Worm (Caenorhabditis elegans) whole organism, L3 larva: ENCODE results near the gene R52.6.
"Not testable (repeated sequence)": the region's sequence is repeated elsewhere in the genome, so short reads cannot be mapped to it uniquely, and the experiment has no call there.

Experiments
- R02D3.7 ChIP-seq: fragments of 150-350 bp; optimal IDR thresholded peaks from 2 replicates; lab custom pipeline; 2014; ENCODE audit warnings: missing biosample characterization, missing genetic modification characterization
- aly-2 ChIP-seq: fragments of 150-350 bp; optimal IDR thresholded peaks from 2 replicates; lab custom pipeline; 2014; ENCODE audit warnings: missing biosample characterization, missing genetic modification characterization
- ama-1 ChIP-seq: fragments of 150-350 bp; optimal IDR thresholded peaks from 2 replicates; lab custom pipeline; 2018
- ceh-16 ChIP-seq: sonication (generic microtip); optimal IDR thresholded peaks from 2 replicates; lab custom pipeline; 2017; ENCODE audit warnings: missing biosample characterization, missing genetic modification characterization
- ceh-28 ChIP-seq: fragments of 150-350 bp; optimal IDR thresholded peaks from 2 replicates; lab custom pipeline; 2014; ENCODE audit warnings: missing biosample characterization, missing genetic modification reagents, missing genetic modification characterization
- ceh-9 ChIP-seq: sonication (generic microtip); optimal IDR thresholded peaks from 2 replicates; lab custom pipeline; 2018; ENCODE audit warnings: missing biosample characterization, missing genetic modification characterization
- daf-12 ChIP-seq: fragments of 150-350 bp; optimal IDR thresholded peaks from 2 replicates; lab custom pipeline; 2014; ENCODE audit warnings: missing biosample characterization, missing genetic modification reagents, missing genetic modification characterization
- egl-5 ChIP-seq: fragments of 150-350 bp; optimal IDR thresholded peaks from 2 replicates; lab custom pipeline; 2017; ENCODE audit warnings: missing biosample characterization, missing genetic modification reagents, missing genetic modification characterization, inconsistent platforms
- elt-1 ChIP-seq: fragments of 150-350 bp; optimal IDR thresholded peaks from 2 replicates; lab custom pipeline; 2014; ENCODE audit warnings: missing biosample characterization, missing genetic modification characterization
- elt-2 ChIP-seq: sonication (generic microtip); optimal IDR thresholded peaks from 2 replicates; lab custom pipeline; 2016; ENCODE audit warnings: missing genetic modification reagents, mild to moderate bottlenecking, missing genetic modification characterization, missing compliant biosample characterization
- elt-3 ChIP-seq, 3 experiments: fragments of 150-350 bp in 1 of 3; sonication (generic microtip) in 2 of 3; optimal IDR thresholded peaks; 2 replicates in 2 of 3; 4 replicates in 1 of 3; lab custom pipeline; 2014 to 2017; ENCODE audit warnings: missing biosample characterization in 3 of 3, missing genetic modification characterization in 3 of 3
- eor-1 ChIP-seq, 2 experiments: fragments of 150-350 bp; optimal IDR thresholded peaks; 2 replicates each; lab custom pipeline; 2014 to 2018; ENCODE audit warnings: missing biosample characterization in 2 of 2, missing genetic modification characterization in 2 of 2
- fkh-10 ChIP-seq: sonication (generic microtip); optimal IDR thresholded peaks from 2 replicates; lab custom pipeline; 2017; ENCODE audit warnings: missing biosample characterization, missing genetic modification reagents, missing genetic modification characterization
- fos-1 ChIP-seq: fragments of 150-350 bp; optimal IDR thresholded peaks from 2 replicates; lab custom pipeline; 2014; ENCODE audit warnings: missing biosample characterization, missing genetic modification characterization
- hmg-11 ChIP-seq: sonication (generic microtip); optimal IDR thresholded peaks from 2 replicates; lab custom pipeline; 2016; ENCODE audit warnings: missing genetic modification characterization, missing compliant biosample characterization
- jun-1 ChIP-seq: fragments of 150-350 bp; optimal IDR thresholded peaks from 2 replicates; lab custom pipeline; 2014; ENCODE audit warnings: missing biosample characterization, missing genetic modification reagents, missing genetic modification characterization
- lin-15B ChIP-seq: fragments of 150-350 bp; optimal IDR thresholded peaks from 2 replicates; lab custom pipeline; 2014; ENCODE audit warnings: missing biosample characterization, missing genetic modification characterization
- lin-39 ChIP-seq: fragments of 150-350 bp; optimal IDR thresholded peaks from 2 replicates; lab custom pipeline; 2018; ENCODE audit warnings: missing biosample characterization, missing genetic modification reagents, missing genetic modification characterization
- mml-1 ChIP-seq: fragments of 150-350 bp; sonication (generic microtip); optimal IDR thresholded peaks from 3 replicates; lab custom pipeline; 2014; ENCODE audit warnings: missing biosample characterization, missing genetic modification characterization
- nhr-12 ChIP-seq: fragments of 150-350 bp; optimal IDR thresholded peaks from 2 replicates; lab custom pipeline; 2014; ENCODE audit warnings: missing biosample characterization, missing genetic modification characterization
- nhr-237 ChIP-seq: fragments of 150-350 bp; optimal IDR thresholded peaks from 2 replicates; lab custom pipeline; 2014; ENCODE audit warnings: missing biosample characterization, missing genetic modification characterization
- nhr-25 ChIP-seq: sonication (generic microtip); optimal IDR thresholded peaks from 2 replicates; lab custom pipeline; 2017; ENCODE audit warnings: missing biosample characterization, missing genetic modification characterization
- nhr-28 ChIP-seq: fragments of 150-350 bp; optimal IDR thresholded peaks from 2 replicates; lab custom pipeline; 2014; ENCODE audit warnings: missing biosample characterization, missing genetic modification characterization
- nhr-43 ChIP-seq: sonication (generic microtip); optimal IDR thresholded peaks from 2 replicates; lab custom pipeline; 2016; ENCODE audit warnings: mild to moderate bottlenecking, missing genetic modification characterization, missing compliant biosample characterization; ENCODE audit not compliant: poor library complexity, severe bottlenecking
- nhr-67 ChIP-seq: fragments of 150-350 bp; optimal IDR thresholded peaks from 2 replicates; lab custom pipeline; 2014; ENCODE audit warnings: missing biosample characterization, missing genetic modification characterization
- nhr-77 ChIP-seq: fragments of 150-350 bp; optimal IDR thresholded peaks from 2 replicates; lab custom pipeline; 2014; ENCODE audit warnings: missing biosample characterization, missing genetic modification characterization
- pha-4 ChIP-seq: fragments of 150-350 bp; optimal IDR thresholded peaks from 2 replicates; lab custom pipeline; 2014; ENCODE audit warnings: missing biosample characterization, missing genetic modification reagents, missing genetic modification characterization
- pqm-1 ChIP-seq: fragments of 150-350 bp; optimal IDR thresholded peaks from 2 replicates; lab custom pipeline; 2017; ENCODE audit warnings: missing biosample characterization, missing genetic modification characterization, inconsistent platforms
- sea-2 ChIP-seq: fragments of 150-350 bp; sonication (generic microtip); optimal IDR thresholded peaks from 4 replicates; lab custom pipeline; 2014; ENCODE audit warnings: missing biosample characterization, missing genetic modification reagents, missing genetic modification characterization
- skn-1 ChIP-seq: fragments of 150-350 bp; optimal IDR thresholded peaks from 2 replicates; lab custom pipeline; 2014; ENCODE audit warnings: missing biosample characterization, missing genetic modification characterization
- snpc-4 ChIP-seq: fragments of 150-350 bp; optimal IDR thresholded peaks from 2 replicates; lab custom pipeline; 2014; ENCODE audit warnings: missing biosample characterization, missing genetic modification characterization
- unc-39 ChIP-seq: sonication (generic microtip); optimal IDR thresholded peaks from 4 replicates; lab custom pipeline; 2017; ENCODE audit warnings: missing biosample characterization, missing genetic modification characterization
- unc-62 ChIP-seq: fragments of 150-350 bp; sonication (generic microtip); optimal IDR thresholded peaks from 4 replicates; lab custom pipeline; 2014; ENCODE audit warnings: missing biosample characterization, missing genetic modification reagents, missing genetic modification characterization
- ztf-11 ChIP-seq: fragments of 150-350 bp; optimal IDR thresholded peaks from 2 replicates; lab custom pipeline; 2014; ENCODE audit warnings: missing biosample characterization, missing genetic modification characterization
- ztf-4 ChIP-seq: fragments of 150-350 bp; optimal IDR thresholded peaks from 2 replicates; lab custom pipeline; 2014; ENCODE audit warnings: missing biosample characterization, missing genetic modification characterization

The R52.6 gene

ce11 chrII:2112948-2113347 is at the start of gene R52.6:
Gene R52.6, minus strand, starts transcription at chrII:2113048.
- no peak for TF ChIP-seq egl-5
- no peak for TF ChIP-seq daf-12 (tag; lab: Kevin White, UChicago)
- TF ChIP-seq unc-62 (GFP tag; lab: Kevin White, UChicago) = no peak

- TF ChIP-seq pha-4 (tag; lab: Kevin White, UChicago); elt-1; jun-1 (tag; lab: Kevin White, UChicago): not testable (repeated sequence)
Measured at ce11 chrII:2153708-2154107, 40.9 kb upstream of the R52.6 start, which contains the start of gene math-18. Gene math-18, plus strand, starts transcription at chrII:2154008.

- TF ChIP-seq pqm-1 (tag; lab: Kevin White, UChicago) = peak; percentile 9
- no peak for TF ChIP-seq ceh-9
Measured at ce11 chrII:2152455-2152854, 39.6 kb upstream of the R52.6 start.

ce11 chrII:2150485-2150985 is 37.7 kb upstream of the R52.6 start, which contains the start of the genes C40A11.7 and C40A11.8:
Gene C40A11.7, minus strand, starts transcription at chrII:2150585.
Gene C40A11.8, minus strand, starts transcription at chrII:2150935.
- TF ChIP-seq nhr-28 (tag; lab: Kevin White, UChicago) (no peak), lin-15B (tag; lab: Kevin White, UChicago) (no peak), sea-2 (GFP tag; lab: Kevin White, UChicago) (no peak), nhr-25 (tag; lab: Kevin White, UChicago) (no peak), unc-39 (no peak), ama-1 (lab: Kevin White, UChicago) (no peak), eor-1 (tag; optimal IDR thresholded peaks at IDR 0.05; lab: Kevin White, UChicago) (no peak), elt-2 (tag; lab: Kevin White, UChicago) (no peak), nhr-77 (tag; lab: Kevin White, UChicago) (no peak), R02D3.7 (tag; lab: Kevin White, UChicago) (no peak), lin-39 (no peak), snpc-4 (tag; lab: Kevin White, UChicago) (no peak), ceh-16 (tag; lab: Kevin White, UChicago) (no peak), ztf-4 (tag; lab: Kevin White, UChicago) (no peak), fos-1 (no peak), nhr-43 (tag; lab: Kevin White, UChicago) (no peak), ceh-28 (tag; lab: Kevin White, UChicago) (no peak), hmg-11 (tag; lab: Kevin White, UChicago) (no peak), aly-2 (tag; lab: Kevin White, UChicago) (no peak), unc-62 (GFP tag; lab: Kevin White, UChicago) (no peak)
- TF ChIP-seq, all 47 proteins: peak for 0

- no peak for TF ChIP-seq nhr-12 (tag; lab: Kevin White, UChicago)
- no peak for TF ChIP-seq aly-2 (tag; lab: Kevin White, UChicago)
- TF ChIP-seq ceh-9 = no peak
- TF ChIP-seq sea-2 (GFP tag; lab: Kevin White, UChicago) = no peak
- no peak for TF ChIP-seq eor-1 (tag; optimal IDR thresholded peaks at IDR 0.05; lab: Kevin White, UChicago)
- TF ChIP-seq snpc-4 (tag; lab: Kevin White, UChicago) = no peak
- TF ChIP-seq unc-39 = no peak
- no peak for TF ChIP-seq elt-1
Measured at ce11 chrII:2146900-2147375, 34.1 kb upstream of the R52.6 start, which contains the start of gene C40A11.2. Gene C40A11.2, plus strand, starts transcription at chrII:2146950.

ce11 chrII:2145566-2145965 is 32.7 kb upstream of the R52.6 start, which contains the start of gene C40A11.6:
Gene C40A11.6, minus strand, starts transcription at chrII:2145666.
- TF ChIP-seq lin-15B (tag; lab: Kevin White, UChicago) (no peak), nhr-237 (tag; lab: Kevin White, UChicago) (no peak), elt-3 (tag; optimal IDR thresholded peaks at IDR 0.05; lab: Kevin White, UChicago) (no peak), egl-5 (no peak), fkh-10 (GFP tag; lab: Kevin White, UChicago) (no peak), mml-1 (tag; lab: Kevin White, UChicago) (no peak), nhr-67 (no peak), ztf-11 (tag; lab: Kevin White, UChicago) (no peak), ceh-9 (no peak), jun-1 (tag; lab: Kevin White, UChicago) (no peak), skn-1 (no peak), nhr-28 (tag; lab: Kevin White, UChicago) (no peak)
